Worm (Caenorhabditis elegans) whole organism, L1 larva: Measurements from ENCODE around the gene C07G1.15.
A peak's percentile ranks its signal among the peaks of the same experiment; 100 is the strongest.

Experiments used
- C16A3.4 ChIP-seq: fragments of 150-350 bp; optimal IDR thresholded peaks from 2 replicates; lab custom pipeline; 2014; ENCODE audit warnings: missing biosample characterization, missing genetic modification characterization
- C34B4.2 ChIP-seq: sonication (generic microtip); optimal IDR thresholded peaks from 2 replicates; lab custom pipeline; 2017; ENCODE audit warnings: mild to moderate bottlenecking, missing genetic modification characterization, missing compliant biosample characterization
- F16B12.6 ChIP-seq: fragments of 150-350 bp; optimal IDR thresholded peaks from 2 replicates; lab custom pipeline; 2014; ENCODE audit warnings: missing biosample characterization, missing genetic modification characterization
- aly-2 ChIP-seq: fragments of 150-350 bp; optimal IDR thresholded peaks from 2 replicates; lab custom pipeline; 2014; ENCODE audit warnings: missing biosample characterization, missing genetic modification characterization
- ceh-63 ChIP-seq: fragments of 200-800 bp; sonication (Bioruptor generic); optimal IDR thresholded peaks from 2 replicates; lab custom pipeline; 2018; ENCODE audit warnings: mild to moderate bottlenecking, missing genetic modification characterization, missing compliant biosample characterization
- ceh-8 ChIP-seq: fragments of 200-800 bp; sonication (Bioruptor generic); optimal IDR thresholded peaks from 2 replicates; lab custom pipeline; 2018; ENCODE audit warnings: mild to moderate bottlenecking, missing genetic modification characterization, moderate library complexity, missing compliant biosample characterization
- ceh-88 ChIP-seq: fragments of 200-800 bp; sonication (Bioruptor generic); IDR thresholded peaks from 2 replicates; pipeline ENCODE4 v1.3.6; 2022; ENCODE audit warnings: missing genetic modification characterization, missing compliant biosample characterization
- ceh-90 ChIP-seq: sonication (generic microtip); optimal IDR thresholded peaks from 2 replicates; lab custom pipeline; 2016; ENCODE audit warnings: missing genetic modification characterization, missing compliant biosample characterization
- efl-1 ChIP-seq, 4 experiments: fragments of 150-350 bp; optimal IDR thresholded peaks in 3 of 4; peaks in 1 of 4; 1 replicate in 1 of 4; 2 replicates in 3 of 4; lab custom pipeline; 2014; ENCODE audit warnings: missing biosample characterization in 2 of 4, missing genetic modification characterization in 2 of 4, missing genetic modification reagents in 2 of 4
- egl-13 ChIP-seq: sonication (generic microtip); optimal IDR thresholded peaks from 2 replicates; lab custom pipeline; 2016; ENCODE audit warnings: missing genotype, missing genetic modification reagents, missing genetic modification characterization, missing compliant biosample characterization
- elt-2 ChIP-seq: sonication (generic microtip); optimal IDR thresholded peaks from 2 replicates; lab custom pipeline; 2016; ENCODE audit warnings: missing genetic modification characterization, mild to moderate bottlenecking, inconsistent platforms, missing compliant biosample characterization, missing genetic modification reagents
- elt-3 ChIP-seq, 6 experiments: fragments of 150-350 bp in 1 of 6; sonication (generic microtip); optimal IDR thresholded peaks; 2 replicates each; lab custom pipeline; 2017 to 2018; ENCODE audit warnings: missing biosample characterization in 6 of 6, missing genetic modification characterization in 6 of 6, inconsistent platforms in 1 of 6
- ets-5 ChIP-seq: fragments of 200-800 bp; sonication (Bioruptor generic); IDR thresholded peaks from 2 replicates; pipeline ENCODE4 v1.3.6; 2022; ENCODE audit warnings: missing genetic modification characterization, missing compliant biosample characterization
- fkh-10 ChIP-seq: sonication (generic microtip); optimal IDR thresholded peaks from 2 replicates; lab custom pipeline; 2017; ENCODE audit warnings: missing biosample characterization, missing genetic modification reagents, missing genetic modification characterization
- fkh-8 ChIP-seq: sonication (generic microtip); optimal IDR thresholded peaks from 2 replicates; lab custom pipeline; 2016; ENCODE audit warnings: mild to moderate bottlenecking, missing genetic modification characterization, missing compliant biosample characterization
- hlh-17 ChIP-seq: fragments of 200-800 bp; sonication (Bioruptor generic); optimal IDR thresholded peaks from 2 replicates; lab custom pipeline; 2018; ENCODE audit warnings: missing genetic modification characterization, mild to moderate bottlenecking, missing compliant biosample characterization, moderate library complexity, borderline replicate concordance
- hlh-4 ChIP-seq: sonication (generic microtip); optimal IDR thresholded peaks from 2 replicates; lab custom pipeline; 2016; ENCODE audit warnings: mild to moderate bottlenecking, missing genetic modification characterization, missing compliant biosample characterization
- hpl-2 ChIP-seq: fragments of 150-350 bp; optimal IDR thresholded peaks from 2 replicates; lab custom pipeline; 2014; ENCODE audit warnings: missing biosample characterization, missing genetic modification reagents, missing genetic modification characterization
- irx-1 ChIP-seq: sonication (generic microtip); optimal IDR thresholded peaks from 2 replicates; lab custom pipeline; 2016; ENCODE audit warnings: missing genetic modification characterization, missing compliant biosample characterization
- isw-1 ChIP-seq: fragments of 200-800 bp; sonication (Bioruptor generic); IDR thresholded peaks from 2 replicates; pipeline ENCODE4 v1.3.6; 2022; ENCODE audit warnings: missing genetic modification characterization, missing compliant biosample characterization
- lin-14 ChIP-seq: fragments of 200-800 bp; sonication (Bioruptor generic); optimal IDR thresholded peaks from 2 replicates; lab custom pipeline; 2018; ENCODE audit warnings: mild to moderate bottlenecking, missing genetic modification characterization, moderate library complexity, missing compliant biosample characterization
- lin-15B ChIP-seq: fragments of 150-350 bp; sonication (generic microtip); optimal IDR thresholded peaks from 3 replicates; lab custom pipeline; 2014; ENCODE audit warnings: missing biosample characterization, missing genetic modification characterization
- lin-35 ChIP-seq, 2 experiments: fragments of 150-350 bp; optimal IDR thresholded peaks; 2 replicates each; lab custom pipeline; 2014; ENCODE audit warnings: missing biosample characterization in 2 of 2, missing genetic modification characterization in 2 of 2, missing genetic modification reagents in 2 of 2
- lin-39 ChIP-seq: fragments of 150-350 bp; optimal IDR thresholded peaks from 2 replicates; lab custom pipeline; 2014; ENCODE audit warnings: missing biosample characterization, missing genetic modification reagents, missing genetic modification characterization
- lsy-2 ChIP-seq, 2 experiments: fragments of 150-350 bp; optimal IDR thresholded peaks; 2 replicates each; lab custom pipeline; 2014; ENCODE audit warnings: missing biosample characterization in 2 of 2, missing genetic modification characterization in 2 of 2
- mab-9 ChIP-seq: fragments of 200-800 bp; sonication (Bioruptor generic); IDR thresholded peaks from 2 replicates; pipeline ENCODE4 v1.3.6; 2022; ENCODE audit warnings: missing genetic modification reagents, missing genetic modification characterization, missing compliant biosample characterization
- mdl-1 ChIP-seq, 2 experiments: fragments of 150-350 bp; optimal IDR thresholded peaks; 2 replicates each; lab custom pipeline; 2014 to 2017; ENCODE audit warnings: missing biosample characterization in 2 of 2, missing genetic modification characterization in 2 of 2, inconsistent platforms in 1 of 2
- mep-1 ChIP-seq: fragments of 150-350 bp; optimal IDR thresholded peaks from 2 replicates; lab custom pipeline; 2014; ENCODE audit warnings: missing biosample characterization, missing genetic modification characterization
- nhr-19 ChIP-seq: fragments of 200-800 bp; sonication (Bioruptor generic); conservative IDR thresholded peaks from 2 replicates; pipeline ENCODE4 v1.3.6; 2022; ENCODE audit warnings: missing genetic modification characterization, missing compliant biosample characterization
- nhr-20 ChIP-seq: sonication (generic microtip); optimal IDR thresholded peaks from 2 replicates; lab custom pipeline; 2016; ENCODE audit warnings: mild to moderate bottlenecking, missing genetic modification characterization, missing compliant biosample characterization
- nhr-28 ChIP-seq: fragments of 150-350 bp; optimal IDR thresholded peaks from 2 replicates; lab custom pipeline; 2014; ENCODE audit warnings: missing biosample characterization, missing genetic modification characterization
- nhr-47 ChIP-seq: sonication (generic microtip); optimal IDR thresholded peaks from 2 replicates; lab custom pipeline; 2016; ENCODE audit warnings: mild to moderate bottlenecking, missing genetic modification characterization, moderate library complexity, missing compliant biosample characterization
- nhr-71 ChIP-seq: sonication (generic microtip); optimal IDR thresholded peaks from 2 replicates; lab custom pipeline; 2016; ENCODE audit warnings: mild to moderate bottlenecking, missing genetic modification characterization, moderate library complexity, missing compliant biosample characterization
- nhr-76 ChIP-seq: sonication (generic microtip); optimal IDR thresholded peaks from 2 replicates; lab custom pipeline; 2017; ENCODE audit warnings: missing biosample characterization, missing genetic modification characterization
- nhr-77 ChIP-seq: fragments of 150-350 bp; optimal IDR thresholded peaks from 2 replicates; lab custom pipeline; 2014; ENCODE audit warnings: missing biosample characterization, missing genetic modification characterization
- nhr-85 ChIP-seq: sonication (generic microtip); peaks from one replicate; lab custom pipeline; 2016; ENCODE audit warnings: missing genetic modification characterization, inconsistent platforms, missing compliant biosample characterization
- pax-3 ChIP-seq: fragments of 200-800 bp; sonication (Bioruptor generic); optimal IDR thresholded peaks from 2 replicates; lab custom pipeline; 2018; ENCODE audit warnings: mild to moderate bottlenecking, missing genetic modification characterization, moderate library complexity, missing compliant biosample characterization
- pqm-1 ChIP-seq: sonication (generic microtip); optimal IDR thresholded peaks from 3 replicates; lab custom pipeline; 2017; ENCODE audit warnings: missing biosample characterization, missing genetic modification characterization
- skn-1 ChIP-seq: fragments of 150-350 bp; optimal IDR thresholded peaks from 2 replicates; lab custom pipeline; 2014; ENCODE audit warnings: missing biosample characterization, missing genetic modification characterization
- snu-23 ChIP-seq: sonication (generic microtip); optimal IDR thresholded peaks from 2 replicates; lab custom pipeline; 2016; ENCODE audit warnings: missing genetic modification characterization, missing compliant biosample characterization
- sox-4 ChIP-seq: sonication (generic microtip); optimal IDR thresholded peaks from 2 replicates; lab custom pipeline; 2016; ENCODE audit warnings: missing genetic modification characterization, missing compliant biosample characterization
- sup-37 ChIP-seq: fragments of 200-800 bp; sonication (Bioruptor generic); optimal IDR thresholded peaks from 2 replicates; lab custom pipeline; 2018; ENCODE audit warnings: mild to moderate bottlenecking, missing genetic modification characterization, missing compliant biosample characterization
- tbx-2 ChIP-seq: sonication (generic microtip); optimal IDR thresholded peaks from 2 replicates; lab custom pipeline; 2016; ENCODE audit warnings: missing genetic modification characterization, missing compliant biosample characterization
- tlp-1 ChIP-seq: fragments of 150-350 bp; optimal IDR thresholded peaks from 2 replicates; lab custom pipeline; 2014; ENCODE audit warnings: missing biosample characterization, missing genetic modification characterization
- unc-130 ChIP-seq: fragments of 150-350 bp; optimal IDR thresholded peaks from 2 replicates; lab custom pipeline; 2017; ENCODE audit warnings: missing biosample characterization, missing genetic modification characterization, inconsistent platforms
- unc-30 ChIP-seq: sonication (generic microtip); optimal IDR thresholded peaks from 2 replicates; lab custom pipeline; 2017; ENCODE audit warnings: missing biosample characterization, missing genetic modification characterization
- unc-86 ChIP-seq: sonication (generic microtip); optimal IDR thresholded peaks from 2 replicates; lab custom pipeline; 2016; ENCODE audit warnings: missing genetic modification characterization, missing compliant biosample characterization
- unc-98 ChIP-seq: fragments of 200-800 bp; sonication (Bioruptor generic); IDR thresholded peaks from 2 replicates; pipeline ENCODE4 v1.3.6; 2022; ENCODE audit warnings: missing genetic modification characterization, missing compliant biosample characterization
- xbp-1 ChIP-seq: sonication (generic microtip); optimal IDR thresholded peaks from 2 replicates; lab custom pipeline; 2016; ENCODE audit warnings: missing genetic modification characterization, missing compliant biosample characterization
- zag-1 ChIP-seq: fragments of 150-350 bp; optimal IDR thresholded peaks from 2 replicates; lab custom pipeline; 2014; ENCODE audit warnings: missing biosample characterization, missing genetic modification characterization
- zip-4 ChIP-seq: fragments of 200-800 bp; sonication (Bioruptor generic); optimal IDR thresholded peaks from 2 replicates; lab custom pipeline; 2018; ENCODE audit warnings: mild to moderate bottlenecking, missing genetic modification characterization, moderate library complexity, missing compliant biosample characterization
- ztf-11 ChIP-seq, 2 experiments: sonication (generic microtip); optimal IDR thresholded peaks; 2 replicates each; lab custom pipeline; 2016 to 2017; ENCODE audit warnings: missing genetic modification characterization in 2 of 2, missing biosample characterization in 1 of 2, missing compliant biosample characterization in 1 of 2
- ztf-4 ChIP-seq: fragments of 150-350 bp; optimal IDR thresholded peaks from 2 replicates; lab custom pipeline; 2014; ENCODE audit warnings: missing biosample characterization, missing genetic modification characterization

Gene C07G1.15

DNA sequence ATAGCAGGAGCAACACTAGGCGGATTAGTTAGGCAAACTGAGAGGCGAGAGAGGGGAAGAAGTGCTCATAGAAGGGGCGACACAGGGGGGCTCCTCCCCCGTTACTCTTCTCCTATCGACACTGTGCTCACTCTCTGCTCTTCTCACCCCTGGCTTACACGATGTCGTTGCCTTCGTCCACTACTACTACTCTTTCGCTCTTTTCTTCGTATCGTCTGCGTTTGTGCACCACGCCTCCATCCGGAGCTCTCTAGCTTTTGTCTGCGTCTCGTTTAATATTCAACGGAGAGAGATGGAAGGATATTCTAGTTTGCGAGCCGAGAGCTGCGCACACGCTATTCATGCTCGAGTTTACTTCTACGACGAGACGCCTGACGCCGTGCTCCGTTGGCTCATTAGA is 13.5 kb downstream of the C07G1.15 start:
- TF ChIP-seq nhr-77 (tag; lab: Kevin White, UChicago), result no peak
- peak; percentile 47 for TF ChIP-seq ceh-8 (GFP tag; lab: Kevin White, UChicago)
- no peak for TF ChIP-seq nhr-85
- TF ChIP-seq ets-5 (GFP tag; lab: Robert Waterston, UW), result no peak
- TF ChIP-seq ceh-90 (tag; lab: Kevin White, UChicago), result no peak
- peak; percentile 42 for TF ChIP-seq tbx-2 (tag; lab: Kevin White, UChicago)
- TF ChIP-seq lin-15B, result no peak
- no peak for TF ChIP-seq unc-98 (GFP tag; lab: Robert Waterston, UW)
- no peak for TF ChIP-seq hpl-2 (GFP tag; lab: Kevin White, UChicago)
- TF ChIP-seq lin-35 (GFP tag; optimal IDR thresholded peaks at IDR 0.05; lab: Kevin White, UChicago), result peak in 1 of 2 experiments; percentile 31
- peak; percentile 41 for TF ChIP-seq nhr-20 (tag; lab: Kevin White, UChicago)
- TF ChIP-seq nhr-76 (tag; lab: Kevin White, UChicago), result no peak
- TF ChIP-seq sup-37 (GFP tag; lab: Kevin White, UChicago), result no peak
- TF ChIP-seq pax-3 (tag; lab: Kevin White, UChicago), result no peak
- no peak for TF ChIP-seq nhr-19 (GFP tag; lab: Robert Waterston, UW)
- TF ChIP-seq elt-2, result no peak
- peak; percentile 60 for TF ChIP-seq egl-13 (tag; lab: Kevin White, UChicago)
- peak; percentile 42 for TF ChIP-seq skn-1 (tag; lab: Kevin White, UChicago)
- no peak for TF ChIP-seq tlp-1 (tag; lab: Kevin White, UChicago)
- no peak for TF ChIP-seq ceh-88 (GFP tag; lab: Robert Waterston, UW)
- no peak for TF ChIP-seq nhr-28 (tag; lab: Kevin White, UChicago)
- no peak for TF ChIP-seq ztf-11 (tag; optimal IDR thresholded peaks at IDR 0.05; lab: Kevin White, UChicago)
- no peak for TF ChIP-seq aly-2
- TF ChIP-seq ceh-63, result peak; percentile 33
- no peak for TF ChIP-seq irx-1 (tag; lab: Kevin White, UChicago)
- peak; percentile 45; the same call in 1 of the 2 replicates for TF ChIP-seq isw-1
- no peak for TF ChIP-seq pqm-1 (tag; lab: Kevin White, UChicago)
- peak; percentile 9 for TF ChIP-seq sox-4 (tag; lab: Kevin White, UChicago)
- TF ChIP-seq xbp-1 (tag; lab: Kevin White, UChicago), result peak; percentile 20
- TF ChIP-seq hlh-4 (tag; lab: Kevin White, UChicago), result no peak
- TF ChIP-seq elt-3 (tag; optimal IDR thresholded peaks at IDR 0.05; lab: Kevin White, UChicago), result no peak
- TF ChIP-seq lin-14 (GFP tag; lab: Kevin White, UChicago), result peak; percentile 86
- peak; percentile 46 for TF ChIP-seq mep-1
- no peak for TF ChIP-seq F16B12.6 (tag; lab: Kevin White, UChicago)
- TF ChIP-seq unc-130 (tag; lab: Kevin White, UChicago), result no peak
- TF ChIP-seq nhr-71 (tag; lab: Kevin White, UChicago), result peak; percentile 64
- peak; percentile 22 to 40 for TF ChIP-seq efl-1 (optimal IDR thresholded peaks at IDR 0.05; lab: Kevin White, UChicago)
- TF ChIP-seq efl-1 (GFP tag; optimal IDR thresholded peaks at IDR 0.05 in 1 of 2; lab: Kevin White, UChicago), result no peak
- peak; percentile 64 for TF ChIP-seq nhr-47 (tag; lab: Kevin White, UChicago)
- TF ChIP-seq fkh-8 (tag; lab: Kevin White, UChicago), result peak; percentile 92
- no peak for TF ChIP-seq zip-4 (GFP tag; lab: Kevin White, UChicago)
- TF ChIP-seq fkh-10, result peak; percentile 87
- TF ChIP-seq ztf-4, result no peak
- no peak for TF ChIP-seq lin-39
- TF ChIP-seq mdl-1 (tag; optimal IDR thresholded peaks at IDR 0.05; lab: Kevin White, UChicago), result no peak
- peak; percentile 47; the same call in 1 of the 2 replicates for TF ChIP-seq mab-9 (GFP tag; lab: Robert Waterston, UW)
- TF ChIP-seq unc-30 (tag; lab: Kevin White, UChicago), result no peak
- TF ChIP-seq zag-1 (tag; lab: Kevin White, UChicago), result no peak
- no peak for TF ChIP-seq C34B4.2 (tag; lab: Kevin White, UChicago)
- TF ChIP-seq snu-23 (GFP tag; lab: Kevin White, UChicago), result peak; percentile 41
- no peak for TF ChIP-seq C16A3.4 (tag; lab: Kevin White, UChicago)
- TF ChIP-seq lsy-2 (tag; optimal IDR thresholded peaks at IDR 0.05; lab: Kevin White, UChicago), result peak; percentile 9 to 35
- TF ChIP-seq hlh-17 (GFP tag; lab: Kevin White, UChicago), result no peak
- TF ChIP-seq unc-86 (tag; lab: Kevin White, UChicago), result peak; percentile 59
